Comparison of ENCODE assay signal across 1 fruit fly cellular context in the genomic region with DNA sequence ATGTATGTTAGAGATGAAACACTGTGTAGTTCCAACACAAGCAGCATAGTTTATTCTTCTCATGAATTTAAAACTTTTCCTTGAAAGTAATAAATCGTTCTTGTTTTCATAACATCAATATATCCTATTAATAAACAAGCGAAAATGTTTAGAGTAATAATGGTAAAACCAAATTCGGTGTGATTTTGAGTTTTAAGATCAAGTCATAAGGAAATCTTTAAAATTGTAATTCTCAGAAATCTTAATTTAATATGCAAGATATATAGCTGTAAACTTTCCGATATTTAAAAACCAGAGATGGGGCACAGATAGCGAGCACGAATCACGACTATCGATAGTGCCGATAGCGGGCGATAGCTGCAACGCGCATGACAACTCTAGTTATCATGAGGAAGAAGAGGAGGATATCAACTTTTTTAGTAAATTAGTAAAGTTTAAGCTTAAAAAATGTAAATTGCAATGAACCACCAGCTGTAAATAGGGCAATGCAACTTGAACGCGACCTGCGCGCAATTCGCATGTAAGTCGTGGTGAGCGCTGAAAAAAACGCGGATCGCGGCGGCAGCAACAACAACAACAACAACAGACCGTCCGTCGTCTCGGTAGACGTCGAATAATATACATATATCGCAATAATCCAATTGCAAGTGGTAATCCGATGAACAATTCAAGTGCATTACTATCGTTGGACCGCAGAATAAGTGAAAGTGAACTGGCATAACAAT.
A peak's percentile ranks its signal among the peaks of the same experiment; 100 is the strongest.
TF ChIP-seq lines count a peak whose summit lies in the region.

TSS of gene Fibp (minus strand) at position 161 of the 725 bp plus-strand sequence.
TSS of gene Deaf1 (plus strand) at position 368 of the 725 bp plus-strand sequence.

TF ChIP-seq in whole organism, embryonic, 481 proteins besides CTCF, POLR2A, EP300 and RAD21 (continued from another document):
- TF ChIP-seq ERR (GFP tag; optimal IDR thresholded peaks at IDR 0.05; lab: Kevin White, UChicago) (peak; percentile 73), stwl (tag; optimal IDR thresholded peaks at IDR 0.05; lab: Kevin White, UChicago) (peak; percentile 48), CG12071 (GFP tag; optimal IDR thresholded peaks at IDR 0.05; lab: Kevin White, UChicago) (no peak), CG3065 (GFP tag; optimal IDR thresholded peaks at IDR 0.05; lab: Kevin White, UChicago) (peak; percentile 48), CG10321 (GFP tag; IDR thresholded peaks at IDR 0.05; lab: Robert Waterston, UW) (no peak), Hand (GFP tag; optimal IDR thresholded peaks at IDR 0.05; lab: Kevin White, UChicago) (no peak), Side (GFP tag; optimal IDR thresholded peaks at IDR 0.05; lab: Kevin White, UChicago) (peak; percentile 80), CG31365 (tag; optimal IDR thresholded peaks at IDR 0.05; lab: Kevin White, UChicago) (no peak), CG10209 (GFP tag; optimal IDR thresholded peaks at IDR 0.05; lab: Kevin White, UChicago) (peak; percentile 54), CG4854 (GFP tag; optimal IDR thresholded peaks at IDR 0.05; lab: Kevin White, UChicago) (peak; percentile 64), NC2β (GFP tag; optimal IDR thresholded peaks at IDR 0.05; lab: Kevin White, UChicago) (peak; percentile 58), CHES-1-like (GFP tag; optimal IDR thresholded peaks at IDR 0.05; lab: Kevin White, UChicago) (peak; percentile 83), PHDP (tag; optimal IDR thresholded peaks at IDR 0.05; lab: Kevin White, UChicago) (peak; percentile 68), CG11504 (tag; optimal IDR thresholded peaks at IDR 0.05; lab: Kevin White, UChicago) (peak; percentile 79), CG14441 (GFP tag; IDR thresholded peaks at IDR 0.05; lab: Robert Waterston, UW) (peak; percentile 57; the same call in 1 of the 2 replicates), Atf3 (GFP tag; optimal IDR thresholded peaks at IDR 0.05; lab: Kevin White, UChicago) (peak; percentile 79), CG4360 (GFP tag; IDR thresholded peaks at IDR 0.05; lab: Robert Waterston, UW) (peak; percentile 96), Myb (GFP tag; optimal IDR thresholded peaks at IDR 0.05; lab: Kevin White, UChicago) (peak; percentile 62)
